Worm (Caenorhabditis elegans) whole organism, L2 larva: ENCODE results near the gene C07B5.4.

ENCODE experiments used
- F13H6.1 ChIP-seq: sonication (generic microtip); optimal IDR thresholded peaks from 2 replicates; lab custom pipeline; 2016; ENCODE audit warnings: missing genetic modification characterization, missing compliant biosample characterization
- R02D3.7 ChIP-seq: fragments of 150-350 bp; optimal IDR thresholded peaks from 2 replicates; lab custom pipeline; 2014; ENCODE audit warnings: missing biosample characterization, missing genetic modification characterization
- Y55F3AM.14 ChIP-seq: fragments of 200-800 bp; sonication (Bioruptor generic); optimal IDR thresholded peaks from 2 replicates; lab custom pipeline; 2018; ENCODE audit warnings: mild to moderate bottlenecking, missing genetic modification characterization, missing compliant biosample characterization
- alr-1 ChIP-seq: fragments of 150-350 bp; optimal IDR thresholded peaks from 2 replicates; lab custom pipeline; 2014; ENCODE audit warnings: missing biosample characterization, missing genetic modification characterization
- aly-2 ChIP-seq: fragments of 150-350 bp; optimal IDR thresholded peaks from 2 replicates; lab custom pipeline; 2014; ENCODE audit warnings: missing biosample characterization, missing genetic modification characterization
- ama-1 ChIP-seq: fragments of 150-350 bp; optimal IDR thresholded peaks from 2 replicates; lab custom pipeline; 2018; ENCODE audit warnings: inconsistent platforms
- blmp-1 ChIP-seq: sonication (generic microtip); optimal IDR thresholded peaks from 2 replicates; lab custom pipeline; 2017; ENCODE audit warnings: missing genetic modification characterization, mild to moderate bottlenecking, missing compliant biosample characterization, antibody characterized with exemption, moderate library complexity; ENCODE audit not compliant: insufficient read depth
- ceh-16 ChIP-seq: fragments of 150-350 bp; optimal IDR thresholded peaks from 2 replicates; lab custom pipeline; 2014; ENCODE audit warnings: missing biosample characterization, missing genetic modification characterization
- ceh-82 ChIP-seq: fragments of 150-350 bp; optimal IDR thresholded peaks from 2 replicates; lab custom pipeline; 2014; ENCODE audit warnings: missing biosample characterization, missing genetic modification characterization
- crh-2 ChIP-seq: sonication (generic microtip); optimal IDR thresholded peaks from 2 replicates; lab custom pipeline; 2017; ENCODE audit warnings: missing biosample characterization, missing genetic modification characterization
- dmd-4 ChIP-seq: sonication (generic microtip); optimal IDR thresholded peaks from 2 replicates; lab custom pipeline; 2017; ENCODE audit warnings: missing biosample characterization, missing genetic modification characterization
- egl-27 ChIP-seq: sonication (generic microtip); optimal IDR thresholded peaks from 3 replicates; lab custom pipeline; 2017; ENCODE audit warnings: missing biosample characterization, missing genetic modification reagents, missing genetic modification characterization
- elt-1 ChIP-seq: fragments of 150-350 bp; optimal IDR thresholded peaks from 2 replicates; lab custom pipeline; 2014; ENCODE audit warnings: missing biosample characterization, missing genetic modification characterization
- elt-3 ChIP-seq: sonication (generic microtip); optimal IDR thresholded peaks from 2 replicates; lab custom pipeline; 2017; ENCODE audit warnings: missing biosample characterization, missing genetic modification characterization
- fos-1 ChIP-seq: fragments of 150-350 bp; optimal IDR thresholded peaks from 2 replicates; lab custom pipeline; 2014; ENCODE audit warnings: missing biosample characterization, missing genetic modification characterization
- gmeb-1 ChIP-seq: fragments of 150-350 bp; optimal IDR thresholded peaks from 2 replicates; lab custom pipeline; 2014; ENCODE audit warnings: missing biosample characterization, missing genetic modification characterization
- lin-11 ChIP-seq: fragments of 150-350 bp; sonication (generic microtip); optimal IDR thresholded peaks from 2 replicates; lab custom pipeline; 2014; ENCODE audit warnings: missing biosample characterization, missing genetic modification characterization, inconsistent platforms, mixed read lengths
- lin-13 ChIP-seq: fragments of 150-350 bp; optimal IDR thresholded peaks from 2 replicates; lab custom pipeline; 2014; ENCODE audit warnings: missing biosample characterization, missing genetic modification reagents, missing genetic modification characterization
- lin-39 ChIP-seq: fragments of 150-350 bp; optimal IDR thresholded peaks from 2 replicates; lab custom pipeline; 2014; ENCODE audit warnings: missing biosample characterization, missing genetic modification reagents, missing genetic modification characterization
- lsy-2 ChIP-seq, 2 experiments: fragments of 150-350 bp in 1 of 2; sonication (generic microtip) in 1 of 2; optimal IDR thresholded peaks; 2 replicates each; lab custom pipeline; 2014 to 2017; ENCODE audit warnings: missing biosample characterization in 2 of 2, missing genetic modification characterization in 2 of 2
- mab-5 ChIP-seq: fragments of 150-350 bp; optimal IDR thresholded peaks from 2 replicates; lab custom pipeline; 2014; ENCODE audit warnings: missing biosample characterization, missing genetic modification characterization
- mbf-1 ChIP-seq: sonication (generic microtip); optimal IDR thresholded peaks from 2 replicates; lab custom pipeline; 2017; ENCODE audit warnings: missing biosample characterization, missing genetic modification characterization
- mdl-1 ChIP-seq, 2 experiments: fragments of 150-350 bp in 1 of 2; sonication (generic microtip) in 1 of 2; optimal IDR thresholded peaks; 2 replicates each; lab custom pipeline; 2017; ENCODE audit warnings: missing biosample characterization in 2 of 2, missing genetic modification characterization in 2 of 2
- nhr-10 ChIP-seq: sonication (generic microtip); optimal IDR thresholded peaks from 2 replicates; lab custom pipeline; 2017; ENCODE audit warnings: missing biosample characterization, missing genetic modification characterization
- nhr-12 ChIP-seq: fragments of 150-350 bp; optimal IDR thresholded peaks from 2 replicates; lab custom pipeline; 2014; ENCODE audit warnings: missing biosample characterization, missing genetic modification characterization
- nhr-129 ChIP-seq: fragments of 150-350 bp; optimal IDR thresholded peaks from 2 replicates; lab custom pipeline; 2014; ENCODE audit warnings: missing biosample characterization, missing genetic modification characterization
- nhr-21 ChIP-seq: fragments of 150-350 bp; optimal IDR thresholded peaks from 2 replicates; lab custom pipeline; 2014; ENCODE audit warnings: missing biosample characterization, missing genetic modification characterization
- nhr-23 ChIP-seq: fragments of 150-350 bp; optimal IDR thresholded peaks from 2 replicates; lab custom pipeline; 2014; ENCODE audit warnings: missing biosample characterization, missing genetic modification reagents, missing genetic modification characterization
- nhr-237 ChIP-seq: fragments of 150-350 bp; optimal IDR thresholded peaks from 2 replicates; lab custom pipeline; 2014; ENCODE audit warnings: missing biosample characterization, missing genetic modification characterization
- nhr-25 ChIP-seq: fragments of 150-350 bp; sonication (generic microtip); optimal IDR thresholded peaks from 3 replicates; lab custom pipeline; 2014; ENCODE audit warnings: missing biosample characterization, missing genetic modification characterization
- nhr-6 ChIP-seq: fragments of 150-350 bp; optimal IDR thresholded peaks from 2 replicates; lab custom pipeline; 2014; ENCODE audit warnings: missing biosample characterization, missing genetic modification characterization
- nhr-77 ChIP-seq: fragments of 150-350 bp; optimal IDR thresholded peaks from 2 replicates; lab custom pipeline; 2014; ENCODE audit warnings: missing biosample characterization, missing genetic modification characterization
- sem-4 ChIP-seq: fragments of 150-350 bp; optimal IDR thresholded peaks from 2 replicates; lab custom pipeline; 2014; ENCODE audit warnings: missing biosample characterization, missing genetic modification reagents, missing genetic modification characterization
- sma-3 ChIP-seq: sonication (generic microtip); optimal IDR thresholded peaks from 2 replicates; lab custom pipeline; 2016; ENCODE audit warnings: missing genetic modification reagents, missing genetic modification characterization, missing compliant biosample characterization
- sma-9 ChIP-seq, 2 experiments: fragments of 150-350 bp in 1 of 2; sonication (generic microtip) in 1 of 2; optimal IDR thresholded peaks; 2 replicates each; lab custom pipeline; 2014 to 2016; ENCODE audit warnings: missing genetic modification characterization in 2 of 2, mild to moderate bottlenecking in 1 of 2, missing biosample characterization in 1 of 2, missing compliant biosample characterization in 1 of 2, missing genetic modification reagents in 1 of 2, moderate library complexity in 1 of 2
- unc-55 ChIP-seq: fragments of 150-350 bp; sonication (generic microtip); optimal IDR thresholded peaks from 3 replicates; lab custom pipeline; 2014; ENCODE audit warnings: missing biosample characterization, missing genetic modification reagents, missing genetic modification characterization
- unc-62 ChIP-seq: fragments of 150-350 bp; optimal IDR thresholded peaks from 2 replicates; lab custom pipeline; 2014; ENCODE audit warnings: missing biosample characterization, missing genetic modification reagents, missing genetic modification characterization
- zag-1 ChIP-seq: fragments of 150-350 bp; optimal IDR thresholded peaks from 2 replicates; lab custom pipeline; 2014; ENCODE audit warnings: missing biosample characterization, missing genetic modification characterization
- ztf-1 ChIP-seq: fragments of 200-800 bp; sonication (Bioruptor generic); conservative IDR thresholded peaks from 2 replicates; pipeline ENCODE4 v1.3.6; 2022; ENCODE audit warnings: missing genetic modification characterization, missing compliant biosample characterization
- ztf-11 ChIP-seq: sonication (generic microtip); optimal IDR thresholded peaks from 2 replicates; lab custom pipeline; 2017; ENCODE audit warnings: missing biosample characterization, missing genetic modification characterization

C07B5.4 gene

DNA sequence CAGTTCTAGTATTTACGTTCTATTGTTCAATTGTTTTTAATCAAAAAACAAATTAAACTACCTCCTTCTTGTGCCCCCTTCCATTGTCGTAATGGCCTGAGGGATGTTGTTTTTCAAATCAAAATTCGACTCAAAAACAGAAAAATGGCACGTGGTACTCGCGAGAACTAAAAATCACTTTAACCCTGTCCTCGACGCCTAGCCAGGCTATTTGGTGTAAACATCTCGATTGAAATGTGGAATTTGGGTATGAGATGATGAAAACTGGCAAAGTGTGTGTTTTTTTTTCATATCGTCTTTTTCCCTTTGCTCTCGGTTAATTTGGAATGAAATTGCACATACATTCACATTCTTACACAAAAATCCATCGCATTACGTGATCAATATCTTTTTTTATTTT is 17.2 kb downstream of the C07B5.4 start:
- TF ChIP-seq nhr-77 (no peak), nhr-129 (tag; lab: Kevin White, UChicago) (peak; percentile 62)

ce11 chrX:9547264-9547751 is 17.8 kb downstream of the C07B5.4 start:
- TF ChIP-seq ztf-1 (GFP tag; lab: Robert Waterston, UW) (no peak), nhr-129 (tag; lab: Kevin White, UChicago) (peak; percentile 15), nhr-25 (tag; lab: Kevin White, UChicago) (peak; percentile 83), ceh-16 (tag; lab: Kevin White, UChicago) (peak; percentile 83), Y55F3AM.14 (GFP tag; lab: Kevin White, UChicago) (no peak), unc-62 (GFP tag; lab: Kevin White, UChicago) (peak; percentile 62), sma-3 (GFP tag; lab: Kevin White, UChicago) (peak; percentile 83), fos-1 (peak; percentile 68), lsy-2 (tag; optimal IDR thresholded peaks at IDR 0.05; lab: Kevin White, UChicago) (peak in 1 of 2 experiments; percentile 24), mab-5 (peak; percentile 85), blmp-1 (tag; lab: Kevin White, UChicago) (peak; percentile 80), R02D3.7 (no peak), F13H6.1 (tag; lab: Kevin White, UChicago) (peak; percentile 13), mbf-1 (tag; lab: Kevin White, UChicago) (no peak), crh-2 (tag; lab: Kevin White, UChicago) (peak; percentile 18), nhr-21 (tag; lab: Kevin White, UChicago) (peak; percentile 89), nhr-23 (tag; lab: Kevin White, UChicago) (no peak), nhr-237 (tag; lab: Kevin White, UChicago) (no peak), ztf-11 (tag; lab: Kevin White, UChicago) (no peak), egl-27 (tag; lab: Kevin White, UChicago) (peak; percentile 77), alr-1 (no peak), sma-9 (GFP tag; optimal IDR thresholded peaks at IDR 0.05; lab: Kevin White, UChicago) (peak; percentile 60), sma-9 (tag; optimal IDR thresholded peaks at IDR 0.05; lab: Kevin White, UChicago) (no peak), nhr-12 (tag; lab: Kevin White, UChicago) (no peak)
- TF ChIP-seq, all 48 proteins: peak for 14

DNA sequence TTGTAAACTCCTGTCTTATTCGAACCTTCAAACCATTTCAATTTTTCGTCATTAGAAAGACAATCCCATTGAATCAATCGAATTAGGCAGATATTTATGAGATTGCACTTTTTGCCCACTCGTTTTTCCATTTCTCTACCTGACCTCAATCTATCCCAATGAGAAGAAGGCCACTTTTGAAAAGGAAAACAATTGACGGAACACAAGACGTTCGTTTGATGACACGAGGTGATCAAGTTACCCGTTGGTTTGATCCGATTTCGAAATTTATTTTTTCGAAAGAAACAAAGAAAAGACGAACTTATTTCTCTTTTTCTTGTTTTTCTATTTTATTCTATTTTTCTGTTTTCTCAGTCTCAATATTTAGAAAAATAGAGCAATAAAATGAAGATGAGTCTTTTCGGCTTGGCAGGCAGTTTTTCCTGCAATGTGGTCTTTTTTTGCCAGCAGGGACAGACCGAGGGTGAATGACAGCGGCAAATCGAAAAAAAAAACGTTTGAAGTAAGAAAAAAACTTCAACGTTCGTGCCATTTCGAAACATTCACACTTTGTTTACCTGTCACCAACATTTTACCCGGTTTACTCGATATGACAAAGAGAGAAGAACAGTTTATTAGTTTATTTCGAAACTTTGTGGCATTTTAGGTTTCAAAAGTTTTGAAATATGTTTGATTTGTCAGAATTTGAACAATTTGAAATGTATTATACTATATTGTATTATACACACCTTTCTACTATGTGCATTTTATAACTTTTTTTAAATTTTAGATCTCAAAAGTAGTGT is 18.7 kb downstream of the C07B5.4 start:
- TF ChIP-seq fos-1, result no peak
- TF ChIP-seq blmp-1 (tag; lab: Kevin White, UChicago), result peak; percentile 61
- TF ChIP-seq sma-3 (GFP tag; lab: Kevin White, UChicago), result peak; percentile 27
- TF ChIP-seq egl-27 (tag; lab: Kevin White, UChicago), result peak; percentile 6
- TF ChIP-seq sem-4 (tag; lab: Kevin White, UChicago), result peak; percentile 7
- TF ChIP-seq nhr-129 (tag; lab: Kevin White, UChicago), result no peak

DNA sequence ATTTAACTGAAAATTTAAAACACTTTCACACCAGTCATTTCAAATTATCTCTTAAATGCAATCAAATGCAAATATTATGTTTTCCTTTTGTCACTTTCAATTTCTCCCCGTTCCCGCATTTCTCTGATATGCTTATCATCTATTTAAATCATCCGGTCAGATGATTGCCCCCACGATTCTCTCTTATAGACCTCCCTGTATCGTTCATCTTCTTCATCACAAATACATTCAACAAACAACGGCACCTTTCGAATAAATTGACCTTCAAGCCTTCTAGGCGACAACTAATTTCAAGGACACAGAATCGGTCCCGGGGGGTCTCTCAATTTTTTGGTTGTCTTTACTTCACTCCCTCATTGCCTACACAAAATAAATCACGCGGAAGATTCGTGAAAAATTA is 19.4 kb downstream of the C07B5.4 start:
- peak; percentile 67 for TF ChIP-seq crh-2 (tag; lab: Kevin White, UChicago)
- TF ChIP-seq sma-3 (GFP tag; lab: Kevin White, UChicago), result peak; percentile 79
- no peak for TF ChIP-seq lin-11
- TF ChIP-seq sem-4 (tag; lab: Kevin White, UChicago), result no peak
- TF ChIP-seq nhr-10, result no peak
- TF ChIP-seq sma-9 (GFP tag; optimal IDR thresholded peaks at IDR 0.05; lab: Kevin White, UChicago), result peak; percentile 74
- TF ChIP-seq sma-9 (tag; optimal IDR thresholded peaks at IDR 0.05; lab: Kevin White, UChicago), result no peak
- TF ChIP-seq blmp-1 (tag; lab: Kevin White, UChicago), result peak; percentile 98
- peak; percentile 86 for TF ChIP-seq ceh-16 (tag; lab: Kevin White, UChicago)
- no peak for TF ChIP-seq mab-5
- peak in 1 of 2 experiments; percentile 24 for TF ChIP-seq lsy-2 (tag; optimal IDR thresholded peaks at IDR 0.05; lab: Kevin White, UChicago)
- TF ChIP-seq nhr-25 (tag; lab: Kevin White, UChicago), result peak; percentile 96
- no peak for TF ChIP-seq unc-55 (GFP tag; lab: Kevin White, UChicago)
- no peak for TF ChIP-seq ceh-82
- peak; percentile 52 for TF ChIP-seq nhr-6
- peak; percentile 49 for TF ChIP-seq nhr-129 (tag; lab: Kevin White, UChicago)
- TF ChIP-seq ztf-1 (GFP tag; lab: Robert Waterston, UW), result no peak
- no peak for TF ChIP-seq nhr-237 (tag; lab: Kevin White, UChicago)
- TF ChIP-seq zag-1, result no peak
- TF ChIP-seq mbf-1 (tag; lab: Kevin White, UChicago), result no peak
- TF ChIP-seq egl-27 (tag; lab: Kevin White, UChicago), result peak; percentile 74
- peak; percentile 1 for TF ChIP-seq lin-13
- no peak for TF ChIP-seq lin-39 (tag; lab: Kevin White, UChicago)
- TF ChIP-seq elt-3, result no peak
- TF ChIP-seq aly-2 (tag; lab: Kevin White, UChicago), result no peak
- TF ChIP-seq dmd-4 (tag; lab: Kevin White, UChicago), result no peak
- peak; percentile 31 for TF ChIP-seq gmeb-1 (tag; lab: Kevin White, UChicago)
- no peak for TF ChIP-seq ama-1 (lab: Kevin White, UChicago)
- TF ChIP-seq R02D3.7, result no peak
- TF ChIP-seq alr-1, result no peak
- no peak for TF ChIP-seq elt-1 (tag; lab: Kevin White, UChicago)
- peak; percentile 40 for TF ChIP-seq fos-1
- no peak for TF ChIP-seq ztf-11 (tag; lab: Kevin White, UChicago)
- TF ChIP-seq nhr-21 (tag; lab: Kevin White, UChicago), result peak; percentile 53
- TF ChIP-seq mdl-1 (tag; optimal IDR thresholded peaks at IDR 0.05; lab: Kevin White, UChicago), result peak in 1 of 2 experiments; percentile 16
- TF ChIP-seq F13H6.1 (tag; lab: Kevin White, UChicago), result peak; percentile 12
